Fruit fly (Drosophila melanogaster) whole organism, embryonic: ENCODE measurements around the gene zuc.
A peak's percentile ranks its signal among the peaks of the same experiment; 100 is the strongest.

Source experiments
- Abd-B ChIP-seq: fragments of 200-800 bp; sonication (Bioruptor generic); optimal IDR thresholded peaks from 2 replicates; lab custom pipeline; 2018; ENCODE audit warnings: missing biosample characterization, mild to moderate bottlenecking, missing genetic modification characterization, moderate library complexity
- CG10979 ChIP-seq: fragments of 200-800 bp; sonication (Bioruptor generic); optimal IDR thresholded peaks from 2 replicates; lab custom pipeline; 2018; ENCODE audit warnings: missing biosample characterization, mild to moderate bottlenecking, missing genetic modification characterization, moderate library complexity
- CG11560 ChIP-seq: fragments of 200-800 bp; sonication (Bioruptor generic); IDR thresholded peaks from 3 replicates; pipeline ENCODE4 v1.3.6; 2022; ENCODE audit warnings: missing biosample characterization, missing genetic modification characterization
- CG12391 ChIP-seq: fragments of 200-800 bp; sonication (Bioruptor generic); optimal IDR thresholded peaks from 3 replicates; lab custom pipeline; 2018; ENCODE audit warnings: missing biosample characterization, mild to moderate bottlenecking, missing genetic modification characterization, moderate library complexity
- CG14710 ChIP-seq: fragments of 200-800 bp; sonication (Bioruptor generic); optimal IDR thresholded peaks from 3 replicates; lab custom pipeline; 2019; ENCODE audit warnings: missing biosample characterization, mild to moderate bottlenecking, missing genetic modification characterization, moderate library complexity
- CG1603 ChIP-seq: fragments of 200-800 bp; sonication (Bioruptor generic); optimal IDR thresholded peaks from 2 replicates; lab custom pipeline; 2019; ENCODE audit warnings: missing biosample characterization, mild to moderate bottlenecking, missing genetic modification characterization, moderate library complexity
- CG16815 ChIP-seq: fragments of 200-800 bp; sonication (Bioruptor generic); optimal IDR thresholded peaks from 3 replicates; lab custom pipeline; 2017; ENCODE audit warnings: missing biosample characterization, mild to moderate bottlenecking, missing genetic modification characterization
- CG17359 ChIP-seq: fragments of 200-800 bp; sonication (Bioruptor generic); optimal IDR thresholded peaks from 3 replicates; lab custom pipeline; 2018; ENCODE audit warnings: missing biosample characterization, mild to moderate bottlenecking, missing genetic modification characterization, moderate library complexity
- CG17361 ChIP-seq: fragments of 200-800 bp; sonication (Bioruptor generic); IDR thresholded peaks from 3 replicates; pipeline ENCODE4 v1.3.6; 2022; ENCODE audit warnings: missing biosample characterization, missing genetic modification characterization
- CG17829 ChIP-seq: fragments of 200-800 bp; optimal IDR thresholded peaks from 2 replicates; lab custom pipeline; 2019; ENCODE audit warnings: missing biosample characterization, mild to moderate bottlenecking, missing genetic modification characterization, moderate library complexity
- CG18262 ChIP-seq: fragments of 200-800 bp; optimal IDR thresholded peaks from 3 replicates; lab custom pipeline; 2019; ENCODE audit warnings: missing biosample characterization, mild to moderate bottlenecking, missing genetic modification characterization, moderate library complexity
- CG2712 ChIP-seq: fragments of 200-800 bp; optimal IDR thresholded peaks from 3 replicates; lab custom pipeline; 2019; ENCODE audit warnings: missing biosample characterization, mild to moderate bottlenecking, missing genetic modification characterization, moderate library complexity
- CG42726 ChIP-seq: fragments of 200-800 bp; sonication (Bioruptor generic); IDR thresholded peaks from 2 replicates; pipeline ENCODE4 v1.3.6; 2022; ENCODE audit warnings: missing biosample characterization, missing genetic modification characterization; ENCODE audit not compliant: partially characterized antibody
- CG4282 ChIP-seq: fragments of 200-800 bp; sonication (Bioruptor generic); optimal IDR thresholded peaks from 2 replicates; lab custom pipeline; 2016; ENCODE audit warnings: missing biosample characterization, missing genetic modification characterization
- CG4360 ChIP-seq: fragments of 200-800 bp; sonication (Bioruptor generic); IDR thresholded peaks from 2 replicates; pipeline ENCODE4 v1.3.6; 2022; ENCODE audit warnings: missing biosample characterization, missing genetic modification characterization
- CG4730 ChIP-seq: fragments of 200-800 bp; sonication (Bioruptor generic); IDR thresholded peaks from 2 replicates; pipeline ENCODE4 v1.3.6; 2022; ENCODE audit warnings: missing biosample characterization, missing genetic modification characterization
- CG4820 ChIP-seq: fragments of 200-800 bp; sonication (Bioruptor generic); optimal IDR thresholded peaks from 3 replicates; lab custom pipeline; 2016; ENCODE audit warnings: missing biosample characterization, missing genetic modification characterization
- CG6175 ChIP-seq: fragments of 200-800 bp; sonication (Bioruptor generic); IDR thresholded peaks from 3 replicates; pipeline ENCODE4 v1.3.6; 2022; ENCODE audit warnings: missing biosample characterization, missing genetic modification characterization
- CG7556 ChIP-seq: fragments of 200-800 bp; sonication (Bioruptor generic); optimal IDR thresholded peaks from 2 replicates; lab custom pipeline; 2017; ENCODE audit warnings: missing biosample characterization, mild to moderate bottlenecking, missing genetic modification characterization
- CG7839 ChIP-seq: fragments of 200-800 bp; sonication (Bioruptor generic); optimal IDR thresholded peaks from 3 replicates; lab custom pipeline; 2018; ENCODE audit warnings: missing biosample characterization, mild to moderate bottlenecking, missing genetic modification characterization, moderate library complexity
- CG8388 ChIP-seq: fragments of 200-800 bp; sonication (Bioruptor generic); optimal IDR thresholded peaks from 2 replicates; lab custom pipeline; 2019; ENCODE audit warnings: missing biosample characterization, mild to moderate bottlenecking, missing genetic modification characterization, moderate library complexity
- CG8924 ChIP-seq: fragments of 200-800 bp; optimal IDR thresholded peaks from 3 replicates; lab custom pipeline; 2019; ENCODE audit warnings: missing biosample characterization, mild to moderate bottlenecking, missing genetic modification characterization, moderate library complexity
- Lim3 ChIP-seq: fragments of 200-800 bp; sonication (Bioruptor generic); IDR thresholded peaks from 2 replicates; pipeline ENCODE4 v1.3.6; 2022; ENCODE audit warnings: missing biosample characterization, missing genetic modification characterization
- Med ChIP-seq: fragments of 200-800 bp; sonication (Bioruptor generic); peaks from one replicate; lab custom pipeline; 2016; ENCODE audit warnings: missing biosample characterization, missing genetic modification characterization, mild to moderate bottlenecking, inconsistent platforms, moderate library complexity
- Oli ChIP-seq: fragments of 200-800 bp; sonication (Bioruptor generic); optimal IDR thresholded peaks from 2 replicates; lab custom pipeline; 2018; ENCODE audit warnings: missing biosample characterization, mild to moderate bottlenecking, missing genetic modification characterization, moderate library complexity
- Sox102F ChIP-seq: fragments of 200-800 bp; sonication (Bioruptor generic); optimal IDR thresholded peaks from 2 replicates; lab custom pipeline; 2018; ENCODE audit warnings: missing biosample characterization, mild to moderate bottlenecking, missing genetic modification characterization, moderate library complexity
- Ssrp ChIP-seq: fragments of 200-800 bp; sonication (Bioruptor generic); optimal IDR thresholded peaks from 2 replicates; lab custom pipeline; 2018; ENCODE audit warnings: missing biosample characterization, mild to moderate bottlenecking, missing genetic modification characterization, moderate library complexity
- bsh ChIP-seq, 2 experiments: fragments of 200-800 bp; sonication (Bioruptor generic); optimal IDR thresholded peaks; 2 replicates each; lab custom pipeline; 2017 to 2018; ENCODE audit warnings: mild to moderate bottlenecking in 2 of 2, missing biosample characterization in 2 of 2, missing genetic modification characterization in 2 of 2, moderate library complexity in 1 of 2
- cas ChIP-seq: fragments of 200-800 bp; sonication (Bioruptor generic); IDR thresholded peaks from 2 replicates; pipeline ENCODE4 v1.3.6; 2022; ENCODE audit warnings: missing biosample characterization, missing genetic modification characterization
- dmrt11E ChIP-seq: fragments of 200-800 bp; sonication (Bioruptor generic); optimal IDR thresholded peaks from 3 replicates; lab custom pipeline; 2018; ENCODE audit warnings: missing biosample characterization, mild to moderate bottlenecking, missing genetic modification characterization, moderate library complexity
- gce ChIP-seq: fragments of 200-800 bp; sonication (Bioruptor generic); IDR thresholded peaks from 3 replicates; pipeline ENCODE4 v1.3.6; 2022; ENCODE audit warnings: missing biosample characterization, missing genetic modification characterization
- gem ChIP-seq: fragments of 200-800 bp; sonication (Bioruptor generic); optimal IDR thresholded peaks from 2 replicates; lab custom pipeline; 2019; ENCODE audit warnings: missing biosample characterization, mild to moderate bottlenecking, missing genetic modification characterization, moderate library complexity
- grau ChIP-seq: fragments of 200-800 bp; optimal IDR thresholded peaks from 3 replicates; lab custom pipeline; 2019; ENCODE audit warnings: missing biosample characterization, mild to moderate bottlenecking, missing genetic modification characterization, moderate library complexity
- hkb ChIP-seq, 2 experiments: fragments of 200-800 bp in 1 of 2; fragments of >200 bp in 1 of 2; sonication (Bioruptor generic) in 1 of 2; IDR thresholded peaks in 1 of 2; optimal IDR thresholded peaks in 1 of 2; 2 replicates each; pipeline versions ENCODE4 v1.3.6 to Lab custom; 2017 to 2022; ENCODE audit warnings: missing biosample characterization in 1 of 2, missing genetic modification characterization in 1 of 2
- lola ChIP-seq, 3 experiments: fragments of >200 bp in 2 of 3; fragments of 200-800 bp in 1 of 3; sonication (Bioruptor generic) in 1 of 3; optimal IDR thresholded peaks; 2 replicates each; lab custom pipeline; 2017 to 2019; ENCODE audit warnings: missing biosample characterization in 3 of 3, missing genetic modification characterization in 3 of 3, mild to moderate bottlenecking in 1 of 3, moderate library complexity in 1 of 3
- nerfin-2 ChIP-seq: fragments of 200-800 bp; sonication (Bioruptor generic); IDR thresholded peaks from 2 replicates; pipeline ENCODE4 v1.3.6; 2022; ENCODE audit warnings: missing biosample characterization, missing genetic modification characterization; ENCODE audit not compliant: partially characterized antibody
- nmo ChIP-seq: fragments of 200-800 bp; sonication (Bioruptor generic); optimal IDR thresholded peaks from 2 replicates; lab custom pipeline; 2018; ENCODE audit warnings: missing biosample characterization, mild to moderate bottlenecking, missing genetic modification characterization, moderate library complexity
- nom ChIP-seq: fragments of 200-800 bp; sonication (Bioruptor generic); optimal IDR thresholded peaks from 2 replicates; lab custom pipeline; 2017; ENCODE audit warnings: missing biosample characterization, missing genetic modification characterization, mild to moderate bottlenecking, moderate library complexity, missing genetic modification reagents
- otp ChIP-seq: fragments of 200-800 bp; sonication (Bioruptor generic); IDR thresholded peaks from 3 replicates; pipeline ENCODE4, ENCODE4 v1.3.6; 2022; ENCODE audit warnings: missing biosample characterization, missing genetic modification characterization
- pan ChIP-seq, 4 experiments: fragments of >200 bp in 3 of 4; fragments of 200-800 bp in 1 of 4; sonication (Bioruptor generic) in 1 of 4; optimal IDR thresholded peaks in 3 of 4; IDR thresholded peaks in 1 of 4; 2 replicates each; pipeline versions ENCODE4 v1.3.6 to Lab custom; 2017 to 2022; ENCODE audit warnings: missing biosample characterization in 2 of 4, missing genetic modification characterization in 2 of 4, mixed read lengths in 1 of 4
- phol ChIP-seq: fragments of 200-800 bp; sonication (Bioruptor generic); optimal IDR thresholded peaks from 3 replicates; lab custom pipeline; 2018; ENCODE audit warnings: missing biosample characterization, mild to moderate bottlenecking, missing genetic modification characterization, moderate library complexity
- row ChIP-seq: fragments of 200-800 bp; sonication (Bioruptor generic); IDR thresholded peaks from 3 replicates; pipeline ENCODE4 v1.3.6; 2022; ENCODE audit warnings: missing biosample characterization, missing genetic modification characterization
- sens ChIP-seq: fragments of 200-800 bp; sonication (Bioruptor generic); peaks from one replicate; lab custom pipeline; 2016; ENCODE audit warnings: missing biosample characterization, missing genetic modification characterization
- tap ChIP-seq: fragments of 200-800 bp; optimal IDR thresholded peaks from 3 replicates; lab custom pipeline; 2019; ENCODE audit warnings: missing biosample characterization, mild to moderate bottlenecking, missing genetic modification characterization, moderate library complexity
- tll ChIP-seq, 2 experiments: fragments of 200-800 bp in 1 of 2; fragments of >200 bp in 1 of 2; sonication (Bioruptor generic) in 1 of 2; optimal IDR thresholded peaks; 2 replicates each; lab custom pipeline; 2017 to 2019; ENCODE audit warnings: missing biosample characterization in 2 of 2, missing genetic modification characterization in 2 of 2, mild to moderate bottlenecking in 1 of 2, moderate library complexity in 1 of 2
- twi ChIP-seq: fragments of 200-800 bp; optimal IDR thresholded peaks from 2 replicates; lab custom pipeline; 2019; ENCODE audit warnings: missing biosample characterization, mild to moderate bottlenecking, missing genetic modification characterization, moderate library complexity
- unpg ChIP-seq: fragments of 200-800 bp; sonication (Bioruptor generic); optimal IDR thresholded peaks from 3 replicates; lab custom pipeline; 2018; ENCODE audit warnings: missing biosample characterization, mild to moderate bottlenecking, missing genetic modification characterization, moderate library complexity
- zf30C ChIP-seq: fragments of 200-800 bp; sonication (Bioruptor generic); optimal IDR thresholded peaks from 3 replicates; lab custom pipeline; 2018; ENCODE audit warnings: missing biosample characterization, mild to moderate bottlenecking, missing genetic modification characterization

zuc gene

dm6 chr2L:11980075-11980474 is 9.6 kb downstream of the zuc start:
- TF ChIP-seq CG17359 (tag; lab: Kevin White, UChicago) (peak; percentile 13), CG4282 (GFP tag; lab: Kevin White, UChicago) (no peak), CG4820 (GFP tag; lab: Kevin White, UChicago) (no peak), nerfin-2 (no peak), CG4730 (GFP tag; lab: Robert Waterston, UW) (no peak), CG2712 (tag; lab: Kevin White, UChicago) (peak; percentile 59), twi (tag; lab: Kevin White, UChicago) (no peak), CG14710 (tag; lab: Kevin White, UChicago) (peak; percentile 7), dmrt11E (tag; lab: Kevin White, UChicago) (peak; percentile 56), Oli (peak; percentile 10), CG8924 (peak; percentile 3), bsh (GFP tag; optimal IDR thresholded peaks at IDR 0.05; lab: Kevin White, UChicago) (peak in 1 of 2 experiments; percentile 28), CG7839 (tag; lab: Kevin White, UChicago) (peak; percentile 11), CG12391 (tag; lab: Kevin White, UChicago) (peak; percentile 40), nom (GFP tag; lab: Kevin White, UChicago) (no peak), CG17829 (no peak), cas (GFP tag; lab: Robert Waterston, UW) (no peak), CG4360 (GFP tag; lab: Robert Waterston, UW) (no peak), hkb (optimal IDR thresholded peaks at IDR 0.05; lab: Kevin White, UChicago) (no peak), hkb (GFP tag; IDR thresholded peaks at IDR 0.05; lab: Robert Waterston, UW) (0 out of 2 replicates have a peak, but pooled peaks have one; percentile 15), gce (GFP tag; lab: Robert Waterston, UW) (no peak), Lim3 (GFP tag; lab: Robert Waterston, UW) (no peak), phol (tag; lab: Kevin White, UChicago) (peak; percentile 28), grau (tag; lab: Kevin White, UChicago) (peak; percentile 27), zf30C (peak; percentile 15), CG8388 (GFP tag; lab: Kevin White, UChicago) (peak; percentile 27), nmo (GFP tag; lab: Kevin White, UChicago) (peak; percentile 28), Abd-B (no peak), gem (tag; lab: Kevin White, UChicago) (peak; percentile 62), pan (optimal IDR thresholded peaks at IDR 0.05; lab: Kevin White, UChicago) (no peak), pan (GFP tag; optimal IDR thresholded peaks at IDR 0.05 in 1 of 2, IDR thresholded peaks at IDR 0.05 in 1 of 2) (no peak), tap (tag; lab: Kevin White, UChicago) (no peak), Sox102F (peak; percentile 12), CG11560 (tag; lab: Robert Waterston, UW) (no peak), CG10979 (tag; lab: Kevin White, UChicago) (peak; percentile 17), otp (no peak), CG42726 (no peak), lola (GFP tag; optimal IDR thresholded peaks at IDR 0.05; lab: Kevin White, UChicago) (peak in 1 of 3 experiments; percentile 58), tll (GFP tag; optimal IDR thresholded peaks at IDR 0.05; lab: Kevin White, UChicago) (no peak), unpg (GFP tag; lab: Kevin White, UChicago) (peak; percentile 46), CG1603 (tag; lab: Kevin White, UChicago) (peak; percentile 29), row (GFP tag; lab: Robert Waterston, UW) (peak; percentile 36; the same call in 1 of the 3 replicates), CG16815 (GFP tag; lab: Kevin White, UChicago) (peak; percentile 25), CG7556 (peak; percentile 4), CG6175 (GFP tag; lab: Robert Waterston, UW) (0 out of 3 replicates have a peak, but pooled peaks have one; percentile 2), CG17361 (peak; percentile 22; the same call in 1 of the 3 replicates), Ssrp (tag; lab: Kevin White, UChicago) (peak; percentile 8), CG18262 (peak; percentile 20), sens (GFP tag; lab: Kevin White, UChicago) (peak; percentile 15), Med (GFP tag; lab: Kevin White, UChicago) (peak; percentile 52)
